Worm (Caenorhabditis elegans): ENCODE data around the gene ins-17.
A peak's percentile ranks its signal among the peaks of the same experiment; 100 is the strongest.
"Not testable (repeated sequence)": the region's sequence is repeated elsewhere in the genome, so short reads cannot be mapped to it uniquely, and the experiment has no call there.

Gene ins-17

DNA sequence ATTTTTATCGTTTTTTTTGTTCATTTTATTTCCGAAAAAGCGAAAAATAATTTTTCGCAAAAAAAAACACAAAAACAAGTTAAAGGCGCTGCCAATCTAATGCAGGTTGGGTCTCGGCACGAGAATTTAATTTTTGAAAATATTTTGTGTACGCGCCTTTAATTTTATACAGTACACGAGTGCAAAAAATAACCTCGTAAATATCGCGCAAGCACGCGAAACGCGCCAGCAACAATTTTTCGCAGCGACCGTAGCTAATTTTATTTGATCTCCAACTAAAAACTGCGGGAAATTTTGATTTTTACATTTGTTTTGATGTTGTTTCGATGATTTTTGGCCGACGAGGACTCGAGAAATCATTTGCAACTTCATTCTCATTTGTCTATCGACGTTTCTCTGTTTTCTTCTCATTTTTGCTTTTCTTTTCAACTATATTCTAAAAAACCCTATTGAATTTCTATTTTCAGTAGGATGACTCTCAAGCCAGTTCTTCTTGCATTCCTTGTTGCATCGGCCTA lies 11.6 kb upstream of the ins-17 start, which contains the start of gene cpg-1 (continued):
- TF ChIP-seq egl-18 (GFP tag; IDR thresholded peaks at IDR 0.05), result no peak
- TF ChIP-seq cebp-2 (GFP tag; IDR thresholded peaks at IDR 0.05), result no peak
- no peak for TF ChIP-seq aptf-3 (GFP tag; IDR thresholded peaks at IDR 0.05)
- TF ChIP-seq lir-1 (GFP tag; conservative IDR thresholded peaks at IDR 0.05), result peak; percentile 93
- peak; percentile 75 for TF ChIP-seq nfyb-1 (GFP tag; IDR thresholded peaks at IDR 0.05)
- peak; percentile 99 for TF ChIP-seq tlf-1 (GFP tag; optimal IDR thresholded peaks at IDR 0.05)
- TF ChIP-seq egrh-3 (GFP tag; IDR thresholded peaks at IDR 0.05), result no peak
- TF ChIP-seq F57A8.1 (GFP tag; optimal IDR thresholded peaks at IDR 0.05), result no peak
- peak; percentile 97 for TF ChIP-seq snpc-1.3 (tag; optimal IDR thresholded peaks at IDR 0.05; ENCODE audit: insufficient read depth)
- no peak for TF ChIP-seq unc-62 (GFP tag; optimal IDR thresholded peaks at IDR 0.05)
- peak; percentile 91 for TF ChIP-seq attf-6 (GFP tag; IDR thresholded peaks at IDR 0.05)
- no peak for TF ChIP-seq sea-2 (GFP tag; IDR thresholded peaks at IDR 0.05)
- TF ChIP-seq ztf-26 (tag; optimal IDR thresholded peaks at IDR 0.05), result no peak
- peak; percentile 81 for TF ChIP-seq Y67H2A.10 (GFP tag; conservative IDR thresholded peaks at IDR 0.05)
- TF ChIP-seq ets-4 (GFP tag; optimal IDR thresholded peaks at IDR 0.05), result no peak
- TF ChIP-seq nhr-27 (tag; optimal IDR thresholded peaks at IDR 0.05), result no peak
- TF ChIP-seq C17E4.6 (GFP tag; IDR thresholded peaks at IDR 0.05), result peak; percentile 98
- TF ChIP-seq hmg-20 (GFP tag; IDR thresholded peaks at IDR 0.05), result peak; percentile 60; the same call in 1 of the 2 replicates
- no peak for TF ChIP-seq hlh-12 (tag; optimal IDR thresholded peaks at IDR 0.05)
- TF ChIP-seq ceh-100 (GFP tag; IDR thresholded peaks at IDR 0.05), result peak; percentile 76
- peak; percentile 97 for TF ChIP-seq lin-54 (GFP tag; optimal IDR thresholded peaks at IDR 0.05)
- peak; percentile 96 for TF ChIP-seq Y79H2A.3 (GFP tag; conservative IDR thresholded peaks at IDR 0.05)
- no peak for TF ChIP-seq akir-1 (GFP tag; optimal IDR thresholded peaks at IDR 0.05)
- TF ChIP-seq snpc-4 (GFP tag; optimal IDR thresholded peaks at IDR 0.05), result peak; percentile 73
- peak; percentile 62 to 89 (median 80) for TF ChIP-seq snpc-4 (tag; optimal IDR thresholded peaks at IDR 0.05)
- no peak for TF ChIP-seq ccch-3 (GFP tag; optimal IDR thresholded peaks at IDR 0.05)
- TF ChIP-seq lin-26 (GFP tag; IDR thresholded peaks at IDR 0.05), result peak; percentile 75
- no peak for TF ChIP-seq ceh-27 (GFP tag; optimal IDR thresholded peaks at IDR 0.05)
- 0 out of 2 replicates have a peak, but pooled peaks have one; percentile 23 for TF ChIP-seq F37B4.10 (GFP tag; IDR thresholded peaks at IDR 0.05)
- TF ChIP-seq K12H6.12 (tag; optimal IDR thresholded peaks at IDR 0.05), result no peak
- TF ChIP-seq chd-7 (tag; optimal IDR thresholded peaks at IDR 0.05), result no peak

DNA sequence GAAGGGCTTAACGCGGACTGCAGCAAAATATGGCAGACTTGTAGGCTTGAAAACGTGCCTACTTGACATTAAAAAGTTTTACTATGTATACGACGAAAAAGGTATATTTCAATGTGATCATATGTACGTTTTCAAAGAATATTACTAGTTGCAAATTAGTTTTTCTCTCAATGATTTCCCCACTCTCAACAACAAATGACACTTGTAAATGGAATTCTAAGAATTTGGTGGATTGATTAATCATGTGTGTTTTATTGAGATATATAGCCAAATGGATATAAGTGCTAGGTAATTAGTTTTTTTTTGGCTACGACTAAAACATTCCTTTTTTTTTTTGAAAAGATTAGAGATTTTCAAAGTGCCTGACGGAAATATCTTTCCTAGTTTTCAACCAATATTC lies 9.9 kb upstream of the ins-17 start:
- TF ChIP-seq aptf-3 (GFP tag; IDR thresholded peaks at IDR 0.05) (no peak), nhr-179 (tag; optimal IDR thresholded peaks at IDR 0.05) (no peak), madf-10 (tag; optimal IDR thresholded peaks at IDR 0.05) (no peak), die-1 (tag; optimal IDR thresholded peaks at IDR 0.05) (no peak)

DNA sequence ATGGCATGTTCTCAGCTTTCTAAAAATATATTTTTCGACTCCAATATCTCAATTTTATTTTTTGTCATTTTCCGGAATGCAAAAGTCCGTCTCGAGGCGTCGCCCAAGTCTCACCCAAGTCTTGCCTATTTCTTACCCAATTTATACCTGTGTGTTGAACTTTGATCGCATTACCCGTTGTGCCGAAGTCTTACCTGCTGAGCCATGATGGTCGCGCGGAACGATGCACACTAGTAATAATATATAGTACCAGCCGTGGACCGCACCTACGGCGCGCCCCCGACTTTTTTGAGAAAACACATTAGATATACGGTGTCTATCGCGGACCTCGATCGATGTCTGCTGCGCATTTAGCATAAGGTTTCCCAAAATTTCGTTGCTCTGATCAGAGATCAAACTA lies 7.0 kb upstream of the ins-17 start:
- TF ChIP-seq Y95B8A.8 (GFP tag; IDR thresholded peaks at IDR 0.05) (0 out of 2 replicates have a peak, but pooled peaks have one; percentile 28), hmg-1.2 (GFP tag; IDR thresholded peaks at IDR 0.05) (peak; percentile 76), B0261.1 (tag; optimal IDR thresholded peaks at IDR 0.05) (peak; percentile 31), D2030.7 (GFP tag; IDR thresholded peaks at IDR 0.05) (peak; percentile 54), tbp1 (GFP tag; optimal IDR thresholded peaks at IDR 0.05) (peak; percentile 77), ceh-58 (GFP tag; IDR thresholded peaks at IDR 0.05) (0 out of 2 replicates have a peak, but pooled peaks have one; percentile 34), snpc-4 (tag; optimal IDR thresholded peaks at IDR 0.05) (peak in 2 of 4 experiments; percentile 46 to 82), hsf-1 (GFP tag; IDR thresholded peaks at IDR 0.05) (0 out of 2 replicates have a peak, but pooled peaks have one; percentile 27), madf-6 (GFP tag; IDR thresholded peaks at IDR 0.05) (peak; percentile 53), cebp-2 (GFP tag; IDR thresholded peaks at IDR 0.05) (0 out of 2 replicates have a peak, but pooled peaks have one; percentile 50), pbrm-1 (GFP tag; IDR thresholded peaks at IDR 0.05) (peak; percentile 80), rpc-1 (tag; optimal IDR thresholded peaks at IDR 0.05) (peak; percentile 60), attf-6 (GFP tag; IDR thresholded peaks at IDR 0.05) (0 out of 2 replicates have a peak, but pooled peaks have one; percentile 74)
- TF ChIP-seq snpc-4 (GFP tag; optimal IDR thresholded peaks at IDR 0.05); rpc-1 (optimal IDR thresholded peaks at IDR 0.05): not testable (repeated sequence)

All from whole organism, young adult.